Worm (Caenorhabditis elegans) whole organism, early embryonic: ENCODE results near the gene hsp-12.2.

Experiments
- aly-1 ChIP-seq: sonication (generic microtip); optimal IDR thresholded peaks from 2 replicates; lab custom pipeline; 2016; ENCODE audit warnings: missing genetic modification characterization, missing compliant biosample characterization
- ama-1 ChIP-seq: fragments of 150-350 bp; optimal IDR thresholded peaks from 2 replicates; lab custom pipeline; 2014
- ceh-13 ChIP-seq: fragments of 200-800 bp; sonication (Bioruptor generic); optimal IDR thresholded peaks from 2 replicates; lab custom pipeline; 2018; ENCODE audit warnings: mild to moderate bottlenecking, missing genetic modification characterization, missing compliant biosample characterization
- flt-1 ChIP-seq: fragments of 200-800 bp; sonication (Bioruptor generic); IDR thresholded peaks from 2 replicates; pipeline ENCODE4 v1.3.6; 2022; ENCODE audit warnings: missing genetic modification characterization, missing compliant biosample characterization
- pes-1 ChIP-seq: fragments of 200-800 bp; sonication (Bioruptor generic); IDR thresholded peaks from 2 replicates; pipeline ENCODE4 v1.3.6; 2022; ENCODE audit warnings: missing genetic modification reagents, missing genetic modification characterization, missing compliant biosample characterization
- sea-1 ChIP-seq: fragments of 200-800 bp; sonication (Bioruptor generic); conservative IDR thresholded peaks from 2 replicates; pipeline ENCODE4 v1.3.6; 2022; ENCODE audit warnings: missing genetic modification characterization, missing compliant biosample characterization
- tbx-11 ChIP-seq: fragments of 200-800 bp; sonication (Bioruptor generic); IDR thresholded peaks from 2 replicates; pipeline ENCODE4 v1.3.6; 2022; ENCODE audit warnings: missing genetic modification characterization, missing compliant biosample characterization

ce11 chrIII:8136517-8137099, 1.3 kb upstream of the hsp-12.2 start:
- no peak for TF ChIP-seq aly-1 (tag; lab: Kevin White, UChicago)
- peak; percentile 46 for TF ChIP-seq ama-1 (lab: Kevin White, UChicago)
- no peak for TF ChIP-seq tbx-11 (GFP tag; lab: Robert Waterston, UW)
- no peak for TF ChIP-seq sea-1 (GFP tag; lab: Robert Waterston, UW)
- TF ChIP-seq pes-1 (GFP tag; lab: Robert Waterston, UW) = no peak
- TF ChIP-seq flt-1 (GFP tag; lab: Robert Waterston, UW) = no peak
- no peak for TF ChIP-seq ceh-13 (GFP tag; lab: Kevin White, UChicago)
